Worm (Caenorhabditis elegans) whole organism, L4 larva: ENCODE data around the gene Y38E10A.14.
A peak's percentile ranks its signal among the peaks of the same experiment; 100 is the strongest.
"Not testable (repeated sequence)": the region's sequence is repeated elsewhere in the genome, so short reads cannot be mapped to it uniquely, and the experiment has no call there.

Experiments
- F37D6.2 ChIP-seq: sonication (generic microtip); optimal IDR thresholded peaks from 2 replicates; lab custom pipeline; 2016; ENCODE audit warnings: mild to moderate bottlenecking, missing genetic modification characterization, missing compliant biosample characterization
- F44E2.7 ChIP-seq: fragments of 200-800 bp; sonication (Bioruptor generic); IDR thresholded peaks from 2 replicates; pipeline ENCODE4 v2.1.2; 2022; ENCODE audit warnings: missing genetic modification characterization, missing compliant biosample characterization
- T20F7.1 ChIP-seq: fragments of 200-800 bp; sonication (Bioruptor generic); optimal IDR thresholded peaks from 2 replicates; lab custom pipeline; 2018; ENCODE audit warnings: mild to moderate bottlenecking, missing genetic modification characterization, missing compliant biosample characterization
- Y105C5A.15 ChIP-seq: fragments of 200-800 bp; sonication (Bioruptor generic); IDR thresholded peaks from 2 replicates; pipeline ENCODE4 v1.3.6; 2022; ENCODE audit warnings: missing genetic modification characterization, missing compliant biosample characterization
- Y48G9A.11 ChIP-seq: fragments of 200-800 bp; sonication (Bioruptor generic); IDR thresholded peaks from 2 replicates; pipeline ENCODE4 v1.3.6; 2022; ENCODE audit warnings: missing genetic modification reagents, missing genetic modification characterization, missing compliant biosample characterization
- aha-1 ChIP-seq: fragments of 150-350 bp; peaks from one replicate; lab custom pipeline; 2014; ENCODE audit warnings: missing biosample characterization, missing genetic modification characterization
- aly-2 ChIP-seq: sonication (generic microtip); optimal IDR thresholded peaks from 2 replicates; lab custom pipeline; 2018; ENCODE audit warnings: missing biosample characterization, missing genetic modification characterization
- ama-1 ChIP-seq: fragments of 150-350 bp; optimal IDR thresholded peaks from 2 replicates; lab custom pipeline; 2014; ENCODE audit warnings: inconsistent platforms, mixed read lengths
- arid-1 ChIP-seq: fragments of 200-800 bp; sonication (Bioruptor generic); conservative IDR thresholded peaks from 2 replicates; pipeline ENCODE4 v1.3.6; 2022; ENCODE audit warnings: missing genetic modification reagents, missing genetic modification characterization, missing compliant biosample characterization
- ceh-28 ChIP-seq: fragments of 150-350 bp; optimal IDR thresholded peaks from 2 replicates; lab custom pipeline; 2014; ENCODE audit warnings: missing biosample characterization, missing genetic modification reagents, missing genetic modification characterization
- ceh-44 ChIP-seq: fragments of 200-800 bp; sonication (Bioruptor generic); IDR thresholded peaks from 2 replicates; pipeline ENCODE4 v1.3.6; 2022; ENCODE audit warnings: missing genetic modification reagents, missing genetic modification characterization, missing compliant biosample characterization
- ctbp-1 ChIP-seq: fragments of 200-800 bp; sonication (Bioruptor generic); IDR thresholded peaks from 2 replicates; pipeline ENCODE4 v1.3.6; 2022; ENCODE audit warnings: missing genetic modification reagents, missing genetic modification characterization, missing compliant biosample characterization
- daf-8 ChIP-seq: fragments of 200-800 bp; sonication (Bioruptor generic); IDR thresholded peaks from 2 replicates; pipeline ENCODE4 v1.3.6; 2022; ENCODE audit warnings: missing genetic modification characterization, missing compliant biosample characterization
- dmd-9 ChIP-seq: fragments of 200-800 bp; sonication (Bioruptor generic); IDR thresholded peaks from 2 replicates; pipeline ENCODE4 v1.3.6; 2022; ENCODE audit warnings: missing genetic modification reagents, missing genetic modification characterization, missing compliant biosample characterization
- egl-27 ChIP-seq: sonication (generic microtip); optimal IDR thresholded peaks from 3 replicates; lab custom pipeline; 2017; ENCODE audit warnings: missing biosample characterization, missing genetic modification reagents, missing genetic modification characterization
- egl-43 ChIP-seq: fragments of 200-800 bp; sonication (Bioruptor generic); IDR thresholded peaks from 2 replicates; pipeline ENCODE4 v1.3.6; 2022; ENCODE audit warnings: missing genetic modification reagents, missing genetic modification characterization, missing compliant biosample characterization
- hmg-1.1 ChIP-seq: fragments of 200-800 bp; sonication (Bioruptor generic); IDR thresholded peaks from 2 replicates; pipeline ENCODE4 v1.3.6; 2022; ENCODE audit warnings: missing genetic modification reagents, missing genetic modification characterization, missing compliant biosample characterization
- lim-7 ChIP-seq: fragments of 200-800 bp; sonication (Bioruptor generic); IDR thresholded peaks from 2 replicates; pipeline ENCODE4 v1.3.6; 2022; ENCODE audit warnings: missing genetic modification characterization, missing compliant biosample characterization
- lin-1 ChIP-seq: fragments of 200-800 bp; sonication (Bioruptor generic); IDR thresholded peaks from 2 replicates; pipeline ENCODE4 v1.3.6; 2022; ENCODE audit warnings: missing genetic modification reagents, missing genetic modification characterization, missing compliant biosample characterization
- lin-13 ChIP-seq: fragments of 150-350 bp; optimal IDR thresholded peaks from 2 replicates; lab custom pipeline; 2014; ENCODE audit warnings: missing biosample characterization, missing genetic modification reagents, missing genetic modification characterization
- lin-38 ChIP-seq: fragments of 200-800 bp; sonication (Bioruptor generic); IDR thresholded peaks from 2 replicates; pipeline ENCODE4 v1.3.6; 2022; ENCODE audit warnings: missing genetic modification reagents, missing genetic modification characterization, missing compliant biosample characterization
- lir-3 ChIP-seq: sonication (generic microtip); optimal IDR thresholded peaks from 2 replicates; lab custom pipeline; 2016; ENCODE audit warnings: mild to moderate bottlenecking, missing genetic modification characterization, missing compliant biosample characterization
- madf-5 ChIP-seq, 2 experiments: fragments of 200-800 bp; sonication (Bioruptor generic); IDR thresholded peaks; 2 replicates each; pipeline ENCODE4 v1.3.6; 2022; ENCODE audit warnings: missing compliant biosample characterization in 2 of 2, missing genetic modification characterization in 2 of 2
- mxl-2 ChIP-seq: fragments of 200-800 bp; sonication (Bioruptor generic); conservative IDR thresholded peaks from 2 replicates; pipeline ENCODE4 v1.3.6; 2022; ENCODE audit warnings: missing genetic modification reagents, missing genetic modification characterization, missing compliant biosample characterization
- mxl-3 ChIP-seq: fragments of 200-800 bp; sonication (Bioruptor generic); optimal IDR thresholded peaks from 2 replicates; lab custom pipeline; 2018; ENCODE audit warnings: mild to moderate bottlenecking, missing genetic modification characterization, missing compliant biosample characterization
- nhr-102 ChIP-seq: sonication (generic microtip); optimal IDR thresholded peaks from 2 replicates; lab custom pipeline; 2016; ENCODE audit warnings: mild to moderate bottlenecking, missing genetic modification characterization, moderate library complexity, missing compliant biosample characterization
- nhr-76 ChIP-seq: fragments of 150-350 bp; optimal IDR thresholded peaks from 2 replicates; lab custom pipeline; 2014; ENCODE audit warnings: missing biosample characterization, missing genetic modification characterization
- pqm-1 ChIP-seq: sonication (generic microtip); optimal IDR thresholded peaks from 2 replicates; lab custom pipeline; 2017; ENCODE audit warnings: missing biosample characterization, missing genetic modification characterization
- sdz-12 ChIP-seq: fragments of 200-800 bp; sonication (Bioruptor generic); optimal IDR thresholded peaks from 2 replicates; lab custom pipeline; 2018; ENCODE audit warnings: mild to moderate bottlenecking, missing genetic modification characterization, missing compliant biosample characterization
- set-16 ChIP-seq: fragments of 200-800 bp; sonication (Bioruptor generic); IDR thresholded peaks from 2 replicates; pipeline ENCODE4 v1.3.6; 2022; ENCODE audit warnings: missing genetic modification reagents, missing genetic modification characterization, missing compliant biosample characterization
- snpc-4 ChIP-seq: fragments of 150-350 bp; optimal IDR thresholded peaks from 2 replicates; lab custom pipeline; 2014; ENCODE audit warnings: missing biosample characterization, missing genetic modification characterization
- tag-97 ChIP-seq: fragments of 200-800 bp; sonication (Bioruptor generic); IDR thresholded peaks from 2 replicates; pipeline ENCODE4 v1.3.6; 2022; ENCODE audit warnings: missing genetic modification characterization, missing compliant biosample characterization
- unc-39 ChIP-seq: sonication (generic microtip); optimal IDR thresholded peaks from 2 replicates; lab custom pipeline; 2017; ENCODE audit warnings: missing biosample characterization, missing genetic modification characterization
- unc-62 ChIP-seq, 3 experiments: fragments of 150-350 bp in 1 of 3; sonication (generic microtip); optimal IDR thresholded peaks in 2 of 3; peaks in 1 of 3; 1 replicate in 1 of 3; 2 replicates in 2 of 3; lab custom pipeline; 2014 to 2017; ENCODE audit warnings: missing biosample characterization in 3 of 3, missing genetic modification characterization in 3 of 3, missing genetic modification reagents in 3 of 3, missing genotype in 1 of 3
- vab-7 ChIP-seq: fragments of 200-800 bp; sonication (Bioruptor generic); IDR thresholded peaks from 2 replicates; pipeline ENCODE4 v1.3.6; 2022; ENCODE audit warnings: missing genetic modification reagents, missing genetic modification characterization, missing compliant biosample characterization
- zag-1 ChIP-seq: fragments of 150-350 bp; optimal IDR thresholded peaks from 2 replicates; lab custom pipeline; 2014; ENCODE audit warnings: missing biosample characterization, missing genetic modification characterization
- zip-2 ChIP-seq: fragments of 150-350 bp; optimal IDR thresholded peaks from 2 replicates; lab custom pipeline; 2014; ENCODE audit warnings: missing biosample characterization, missing genetic modification characterization

The Y38E10A.14 gene

ce11 chrII:12624433-12624832 lies at the start of gene Y38E10A.14:
Y38E10A.14 (minus strand) TSS chrII:12624533.
- TF ChIP-seq dmd-9; snpc-4 (tag; lab: Kevin White, UChicago); zip-2: not testable (repeated sequence)

ce11 chrII:12673311-12673710 lies 49.0 kb upstream of the Y38E10A.14 start:
- TF ChIP-seq set-16 (GFP tag; lab: Robert Waterston, UW) (0 out of 2 replicates have a peak, but pooled peaks have one; percentile 22), egl-43 (GFP tag; lab: Robert Waterston, UW) (no peak), vab-7 (GFP tag; lab: Robert Waterston, UW) (0 out of 2 replicates have a peak, but pooled peaks have one; percentile 11)

ce11 chrII:12672512-12672911 lies 48.2 kb upstream of the Y38E10A.14 start:
- TF ChIP-seq egl-27 (tag; lab: Kevin White, UChicago) (no peak), nhr-76 (tag; lab: Kevin White, UChicago) (no peak), ctbp-1 (no peak), nhr-102 (tag; lab: Kevin White, UChicago) (no peak), Y48G9A.11 (GFP tag; lab: Robert Waterston, UW) (0 out of 2 replicates have a peak, but pooled peaks have one; percentile 13), F37D6.2 (no peak), zag-1 (tag; lab: Kevin White, UChicago) (no peak), arid-1 (no peak), mxl-2 (no peak), egl-43 (GFP tag; lab: Robert Waterston, UW) (peak; percentile 74), pqm-1 (tag; lab: Kevin White, UChicago) (no peak), lin-1 (GFP tag; lab: Robert Waterston, UW) (no peak), lin-13 (GFP tag; lab: Kevin White, UChicago) (no peak), ceh-44 (GFP tag; lab: Robert Waterston, UW) (no peak), lir-3 (tag; lab: Kevin White, UChicago) (no peak), aha-1 (tag; lab: Kevin White, UChicago) (peak; percentile 93), madf-5 (GFP tag; IDR thresholded peaks at IDR 0.05; lab: Robert Waterston, UW) (no peak)
- TF ChIP-seq, all 104 proteins: peak for 3

ce11 chrII:12671892-12672291 lies 47.6 kb upstream of the Y38E10A.14 start:
- TF ChIP-seq daf-8 (GFP tag; lab: Robert Waterston, UW) (no peak), unc-62 (GFP tag; optimal IDR thresholded peaks at IDR 0.05 in 1 of 2; lab: Kevin White, UChicago) (peak in 1 of 2 experiments; percentile 48), unc-62 (tag; optimal IDR thresholded peaks at IDR 0.05; lab: Kevin White, UChicago) (no peak)

ce11 chrII:12670877-12671864 lies 46.8 kb upstream of the Y38E10A.14 start:
- TF ChIP-seq aly-2 (tag; lab: Kevin White, UChicago) (no peak), egl-43 (GFP tag; lab: Robert Waterston, UW) (peak; percentile 51; the same call in 1 of the 2 replicates), set-16 (GFP tag; lab: Robert Waterston, UW) (peak; percentile 94), sdz-12 (no peak), ceh-28 (tag; lab: Kevin White, UChicago) (peak; percentile 86), lim-7 (GFP tag; lab: Robert Waterston, UW) (peak; percentile 33; the same call in 1 of the 2 replicates), hmg-1.1 (GFP tag; lab: Robert Waterston, UW) (0 out of 2 replicates have a peak, but pooled peaks have one; percentile 17)

ce11 chrII:12669882-12670281 lies 45.5 kb upstream of the Y38E10A.14 start:
- TF ChIP-seq T20F7.1 (GFP tag; lab: Kevin White, UChicago) = no peak
- no peak for TF ChIP-seq lin-38 (GFP tag; lab: Robert Waterston, UW)
- peak; percentile 85 for TF ChIP-seq aha-1 (tag; lab: Kevin White, UChicago)
- peak; percentile 48; the same call in 1 of the 2 replicates for TF ChIP-seq Y48G9A.11 (GFP tag; lab: Robert Waterston, UW)
- no peak for TF ChIP-seq mxl-3 (GFP tag; lab: Kevin White, UChicago)
- no peak for TF ChIP-seq unc-39 (tag; lab: Kevin White, UChicago)
- TF ChIP-seq ama-1 (lab: Kevin White, UChicago) = no peak
- TF ChIP-seq set-16 (GFP tag; lab: Robert Waterston, UW) = peak; percentile 60
- TF ChIP-seq tag-97 (GFP tag; lab: Robert Waterston, UW) = no peak
- TF ChIP-seq pqm-1 (tag; lab: Kevin White, UChicago) = no peak
- 0 out of 2 replicates have a peak, but pooled peaks have one; percentile 11 for TF ChIP-seq Y105C5A.15
- no peak for TF ChIP-seq F44E2.7 (GFP tag; lab: Robert Waterston, UW)
